Fruit fly (Drosophila melanogaster): ENCODE data around the gene CG14562.

Gene CG14562

DNA sequence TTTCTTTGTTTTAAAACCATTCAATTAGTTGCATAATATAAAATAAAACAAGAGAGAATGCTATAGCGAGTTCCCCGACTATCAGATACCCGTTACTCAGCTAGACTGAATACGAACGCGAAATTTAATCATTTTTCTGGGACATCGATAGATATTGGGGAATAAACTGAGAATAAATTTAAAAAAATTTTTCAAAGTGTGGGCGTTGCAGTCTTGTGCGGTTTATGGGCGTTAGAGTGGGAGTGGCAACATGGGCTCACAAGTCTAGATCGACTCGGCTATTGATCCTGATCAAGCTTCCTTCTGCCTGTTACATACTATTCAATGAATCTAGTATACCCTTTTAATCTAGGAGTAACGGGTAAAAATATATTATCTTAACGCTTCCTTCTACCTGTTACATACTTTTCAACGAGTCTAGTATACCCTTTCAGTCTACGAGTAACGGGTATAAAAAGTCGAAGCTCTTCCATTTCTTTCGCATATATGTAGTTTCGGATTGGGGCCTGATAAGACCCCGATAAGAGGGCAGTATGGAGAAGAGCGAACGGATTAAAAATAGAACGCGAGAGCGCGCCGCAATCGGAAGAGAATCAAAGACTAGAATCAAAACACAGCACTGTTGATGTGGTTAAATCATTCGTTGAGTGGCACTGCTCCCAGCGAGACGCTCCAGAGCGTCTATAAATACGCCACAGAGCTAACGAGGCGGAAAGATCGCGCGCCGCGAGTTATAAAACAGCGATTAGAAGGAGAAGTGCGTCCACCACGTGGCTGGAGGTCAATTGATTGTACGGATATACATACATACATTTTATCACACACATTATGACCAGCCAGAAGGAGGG, 12.7 kb downstream of the CG14562 start, which contains the start of gene CG7458 (continued):
- TF ChIP-seq cad (GFP tag; optimal IDR thresholded peaks at IDR 0.05) (no peak), Hr78 (GFP tag; optimal IDR thresholded peaks at IDR 0.05) (peak in 1 of 2 experiments; percentile 82), CG18011 (GFP tag; optimal IDR thresholded peaks at IDR 0.05) (peak; percentile 11), CG10147 (GFP tag; optimal IDR thresholded peaks at IDR 0.05) (no peak), CG10209 (GFP tag; optimal IDR thresholded peaks at IDR 0.05) (peak; percentile 71), CG9932 (GFP tag; IDR thresholded peaks at IDR 0.05) (0 out of 2 replicates have a peak, but pooled peaks have one; percentile 29), crol (GFP tag; IDR thresholded peaks at IDR 0.05) (no peak), abd-A (tag; optimal IDR thresholded peaks at IDR 0.05) (no peak), CG8089 (GFP tag; optimal IDR thresholded peaks at IDR 0.05) (no peak), psq (GFP tag; optimal IDR thresholded peaks at IDR 0.05) (no peak), Myb (GFP tag; optimal IDR thresholded peaks at IDR 0.05) (peak; percentile 12), Dref (GFP tag; IDR thresholded peaks at IDR 0.05) (no peak), HmgD (GFP tag; optimal IDR thresholded peaks at IDR 0.05) (no peak), bigmax (GFP tag; optimal IDR thresholded peaks at IDR 0.05) (no peak), CG8281 (tag; optimal IDR thresholded peaks at IDR 0.05) (peak; percentile 12), eve (GFP tag; optimal IDR thresholded peaks at IDR 0.05) (peak in 1 of 2 experiments; percentile 70), Elba2 (GFP tag; optimal IDR thresholded peaks at IDR 0.05) (no peak), CG11723 (GFP tag; optimal IDR thresholded peaks at IDR 0.05) (peak; percentile 18), Ssrp (tag; optimal IDR thresholded peaks at IDR 0.05) (peak; percentile 44), dm (GFP tag; optimal IDR thresholded peaks at IDR 0.05) (peak; percentile 67), ci (GFP tag; IDR thresholded peaks at IDR 0.05) (peak; percentile 46; the same call in 1 of the 3 replicates), CG12104 (GFP tag; optimal IDR thresholded peaks at IDR 0.05) (peak; percentile 1), TFAM (GFP tag; optimal IDR thresholded peaks at IDR 0.05) (no peak), ind (GFP tag; optimal IDR thresholded peaks at IDR 0.05) (peak; percentile 41), CG10979 (tag; optimal IDR thresholded peaks at IDR 0.05) (peak; percentile 48), her (GFP tag; optimal IDR thresholded peaks at IDR 0.05) (no peak), CG10543 (GFP tag; optimal IDR thresholded peaks at IDR 0.05) (peak; percentile 78), CG9609 (GFP tag; optimal IDR thresholded peaks at IDR 0.05) (peak; percentile 47), CG14441 (GFP tag; IDR thresholded peaks at IDR 0.05) (peak; percentile 46; the same call in 1 of the 2 replicates), trh (GFP tag; optimal IDR thresholded peaks at IDR 0.05) (no peak), CG17385 (GFP tag; optimal IDR thresholded peaks at IDR 0.05) (peak; percentile 29), corto (GFP tag; optimal IDR thresholded peaks at IDR 0.05) (no peak), az2 (GFP tag; optimal IDR thresholded peaks at IDR 0.05) (peak; percentile 36), D19A (tag; optimal IDR thresholded peaks at IDR 0.05) (peak; percentile 43), CG2712 (tag; optimal IDR thresholded peaks at IDR 0.05) (peak; percentile 66), crp (GFP tag; optimal IDR thresholded peaks at IDR 0.05) (no peak), zen2 (GFP tag; IDR thresholded peaks at IDR 0.05; ENCODE audit: partially characterized antibody) (0 out of 3 replicates have a peak, but pooled peaks have one; percentile 36), CG18262 (tag; optimal IDR thresholded peaks at IDR 0.05) (peak; percentile 78), Lhr (GFP tag; optimal IDR thresholded peaks at IDR 0.05) (no peak), NK7.1 (GFP tag; optimal IDR thresholded peaks at IDR 0.05) (peak; percentile 31), CG9817 (tag; optimal IDR thresholded peaks at IDR 0.05) (peak; percentile 18), Antp (GFP tag; optimal IDR thresholded peaks at IDR 0.05) (peak; percentile 50), CG5245 (GFP tag; optimal IDR thresholded peaks at IDR 0.05) (peak; percentile 29), CG15073 (GFP tag; optimal IDR thresholded peaks at IDR 0.05) (no peak), twi (tag; optimal IDR thresholded peaks at IDR 0.05) (no peak), CG9797 (GFP tag; optimal IDR thresholded peaks at IDR 0.05) (no peak), Aef1 (GFP tag; IDR thresholded peaks at IDR 0.05) (peak; percentile 37; the same call in 1 of the 3 replicates), Neu2 (GFP tag; optimal IDR thresholded peaks at IDR 0.05; ENCODE audit: borderline replicate concordance) (no peak)

Data from whole organism, embryonic.